Fruit fly (Drosophila melanogaster) whole organism, embryonic: ENCODE data around the gene Osi16.
A peak's percentile ranks its signal among the peaks of the same experiment; 100 is the strongest.

Source experiments
- Awh ChIP-seq: fragments of 200-800 bp; sonication (Bioruptor generic); IDR thresholded peaks from 2 replicates; pipeline ENCODE4, ENCODE4 v1.3.6; 2022; ENCODE audit warnings: missing biosample characterization, missing genetic modification characterization
- CG10431 ChIP-seq: fragments of 200-800 bp; sonication (Bioruptor generic); optimal IDR thresholded peaks from 3 replicates; lab custom pipeline; 2018; ENCODE audit warnings: missing biosample characterization, mild to moderate bottlenecking, missing genetic modification characterization
- CG12236 ChIP-seq: fragments of 200-800 bp; sonication (Bioruptor generic); optimal IDR thresholded peaks from 2 replicates; lab custom pipeline; 2016; ENCODE audit warnings: missing biosample characterization, missing genetic modification characterization
- CG13296 ChIP-seq: fragments of 200-800 bp; sonication (Bioruptor generic); optimal IDR thresholded peaks from 3 replicates; lab custom pipeline; 2018; ENCODE audit warnings: missing biosample characterization, mild to moderate bottlenecking, missing genetic modification characterization
- CG1647 ChIP-seq: fragments of 200-800 bp; sonication (Bioruptor generic); optimal IDR thresholded peaks from 3 replicates; lab custom pipeline; 2016; ENCODE audit warnings: missing biosample characterization, missing genetic modification characterization
- CG16815 ChIP-seq: fragments of 200-800 bp; sonication (Bioruptor generic); optimal IDR thresholded peaks from 3 replicates; lab custom pipeline; 2017; ENCODE audit warnings: missing biosample characterization, mild to moderate bottlenecking, missing genetic modification characterization
- CG18619 ChIP-seq: fragments of 200-800 bp; sonication (Bioruptor generic); optimal IDR thresholded peaks from 3 replicates; lab custom pipeline; 2017; ENCODE audit warnings: missing biosample characterization, mild to moderate bottlenecking, missing genetic modification characterization
- CG2199 ChIP-seq: fragments of 200-800 bp; sonication (Bioruptor generic); IDR thresholded peaks from 3 replicates; pipeline ENCODE4 v1.3.6; 2022; ENCODE audit warnings: missing biosample characterization, missing genetic modification characterization
- CG32532 ChIP-seq: fragments of 200-800 bp; sonication (Bioruptor generic); IDR thresholded peaks from 2 replicates; pipeline ENCODE4 v1.3.6; 2022; ENCODE audit warnings: missing biosample characterization, missing genetic modification characterization
- CG4360 ChIP-seq: fragments of 200-800 bp; sonication (Bioruptor generic); IDR thresholded peaks from 2 replicates; pipeline ENCODE4 v1.3.6; 2022; ENCODE audit warnings: missing biosample characterization, missing genetic modification characterization
- CG4404 ChIP-seq: fragments of 200-800 bp; sonication (Bioruptor generic); IDR thresholded peaks from 2 replicates; pipeline ENCODE4 v1.3.6; 2022; ENCODE audit warnings: missing biosample characterization, missing genetic modification characterization
- CG6683 ChIP-seq: fragments of 200-800 bp; sonication (Bioruptor generic); optimal IDR thresholded peaks from 2 replicates; lab custom pipeline; 2017; ENCODE audit warnings: missing biosample characterization, mild to moderate bottlenecking, missing genetic modification characterization, missing genetic modification reagents
- CG6813 ChIP-seq: fragments of 200-800 bp; sonication (Bioruptor generic); optimal IDR thresholded peaks from 2 replicates; lab custom pipeline; 2017; ENCODE audit warnings: missing biosample characterization, missing genetic modification characterization, mild to moderate bottlenecking, moderate library complexity, missing genetic modification reagents
- CG7556 ChIP-seq: fragments of 200-800 bp; sonication (Bioruptor generic); optimal IDR thresholded peaks from 2 replicates; lab custom pipeline; 2017; ENCODE audit warnings: missing biosample characterization, mild to moderate bottlenecking, missing genetic modification characterization
- CG7839 ChIP-seq: fragments of 200-800 bp; sonication (Bioruptor generic); optimal IDR thresholded peaks from 3 replicates; lab custom pipeline; 2018; ENCODE audit warnings: missing biosample characterization, mild to moderate bottlenecking, missing genetic modification characterization, moderate library complexity
- CG7963 ChIP-seq: fragments of 200-800 bp; sonication (Bioruptor generic); IDR thresholded peaks from 3 replicates; pipeline ENCODE4 v1.3.6; 2022; ENCODE audit warnings: missing biosample characterization, missing genetic modification characterization; ENCODE audit not compliant: partially characterized antibody
- CG9876 ChIP-seq: fragments of 200-800 bp; sonication (Bioruptor generic); optimal IDR thresholded peaks from 2 replicates; lab custom pipeline; 2016; ENCODE audit warnings: missing biosample characterization, missing genetic modification characterization
- CG9932 ChIP-seq: fragments of 200-800 bp; sonication (Bioruptor generic); IDR thresholded peaks from 2 replicates; pipeline ENCODE4 v1.3.6; 2022; ENCODE audit warnings: missing biosample characterization, missing genetic modification characterization
- Chrac-16 ChIP-seq: fragments of 200-800 bp; sonication (Bioruptor generic); optimal IDR thresholded peaks from 3 replicates; lab custom pipeline; 2016; ENCODE audit warnings: missing biosample characterization, missing genetic modification characterization
- H2.0 ChIP-seq: fragments of 200-800 bp; sonication (Bioruptor generic); IDR thresholded peaks from 2 replicates; pipeline ENCODE4 v1.3.6; 2022; ENCODE audit warnings: missing biosample characterization, missing genetic modification characterization
- HLH3B ChIP-seq: fragments of 200-800 bp; sonication (Bioruptor generic); IDR thresholded peaks from 2 replicates; pipeline ENCODE4 v1.3.6; 2022; ENCODE audit warnings: missing biosample characterization, missing genetic modification characterization
- HLH54F ChIP-seq: fragments of 200-800 bp; sonication (Bioruptor generic); optimal IDR thresholded peaks from 3 replicates; lab custom pipeline; 2016; ENCODE audit warnings: missing biosample characterization, missing genetic modification characterization
- Hr51 ChIP-seq, 2 experiments: fragments of 200-800 bp; sonication (Bioruptor generic); optimal IDR thresholded peaks; 2 replicates in 1 of 2; 3 replicates in 1 of 2; lab custom pipeline; 2016 to 2018; ENCODE audit warnings: missing biosample characterization in 2 of 2, missing genetic modification characterization in 2 of 2, mild to moderate bottlenecking in 1 of 2, moderate library complexity in 1 of 2
- Hsf ChIP-seq: fragments of 200-800 bp; sonication (Bioruptor generic); optimal IDR thresholded peaks from 3 replicates; lab custom pipeline; 2016; ENCODE audit warnings: missing biosample characterization, missing genetic modification characterization
- Lim3 ChIP-seq: fragments of 200-800 bp; sonication (Bioruptor generic); IDR thresholded peaks from 2 replicates; pipeline ENCODE4 v1.3.6; 2022; ENCODE audit warnings: missing biosample characterization, missing genetic modification characterization
- NC2β ChIP-seq: fragments of 200-800 bp; sonication (Bioruptor generic); optimal IDR thresholded peaks from 2 replicates; lab custom pipeline; 2016; ENCODE audit warnings: missing biosample characterization, missing genetic modification characterization
- NfI ChIP-seq: fragments of 200-800 bp; sonication (Bioruptor generic); optimal IDR thresholded peaks from 3 replicates; lab custom pipeline; 2018; ENCODE audit warnings: missing biosample characterization, mild to moderate bottlenecking, missing genetic modification characterization, moderate library complexity
- PHDP ChIP-seq: fragments of 200-800 bp; sonication (Bioruptor generic); optimal IDR thresholded peaks from 3 replicates; lab custom pipeline; 2018; ENCODE audit warnings: missing biosample characterization, mild to moderate bottlenecking, missing genetic modification characterization, moderate library complexity
- Poxn ChIP-seq: fragments of 200-800 bp; sonication (Bioruptor generic); IDR thresholded peaks from 2 replicates; pipeline ENCODE4 v1.3.6; 2022; ENCODE audit warnings: missing biosample characterization, missing genetic modification characterization
- Trl ChIP-seq, 3 experiments: fragments of >200 bp in 2 of 3; fragments of 200-800 bp in 1 of 3; sonication (Bioruptor generic) in 1 of 3; optimal IDR thresholded peaks; 2 replicates in 1 of 3; 3 replicates in 2 of 3; lab custom pipeline; 2016 to 2017; ENCODE audit warnings: missing biosample characterization in 1 of 3, missing genetic modification characterization in 1 of 3
- ab ChIP-seq: fragments of 200-800 bp; sonication (Bioruptor generic); optimal IDR thresholded peaks from 2 replicates; lab custom pipeline; 2016; ENCODE audit warnings: missing biosample characterization, missing genetic modification characterization
- al ChIP-seq: fragments of 200-800 bp; sonication (Bioruptor generic); IDR thresholded peaks from 2 replicates; pipeline ENCODE4 v1.3.6; 2022; ENCODE audit warnings: missing biosample characterization, missing genetic modification characterization
- ap ChIP-seq: fragments of 200-800 bp; sonication (Bioruptor generic); IDR thresholded peaks from 2 replicates; pipeline ENCODE4 v1.3.6; 2022; ENCODE audit warnings: missing biosample characterization, missing genetic modification characterization
- caup ChIP-seq: fragments of 200-800 bp; sonication (Bioruptor generic); optimal IDR thresholded peaks from 3 replicates; lab custom pipeline; 2017; ENCODE audit warnings: missing biosample characterization, mild to moderate bottlenecking, missing genetic modification characterization, moderate library complexity; ENCODE audit not compliant: severe bottlenecking
- cg ChIP-seq: fragments of 200-800 bp; sonication (Bioruptor generic); optimal IDR thresholded peaks from 3 replicates; lab custom pipeline; 2019; ENCODE audit warnings: missing biosample characterization, mild to moderate bottlenecking, missing genetic modification characterization, moderate library complexity
- chif ChIP-seq, 2 experiments: fragments of 200-800 bp; sonication (Bioruptor generic); optimal IDR thresholded peaks; 3 replicates each; lab custom pipeline; 2016; ENCODE audit warnings: missing biosample characterization in 2 of 2, missing genetic modification characterization in 2 of 2
- chn ChIP-seq: fragments of 200-800 bp; sonication (Bioruptor generic); optimal IDR thresholded peaks from 2 replicates; lab custom pipeline; 2016; ENCODE audit warnings: missing biosample characterization, missing genetic modification characterization
- crol ChIP-seq: fragments of 200-800 bp; sonication (Bioruptor generic); IDR thresholded peaks from 2 replicates; pipeline ENCODE4 v1.3.6; 2022; ENCODE audit warnings: missing biosample characterization, missing genetic modification characterization
- dmrt99B ChIP-seq: fragments of 200-800 bp; sonication (Bioruptor generic); optimal IDR thresholded peaks from 2 replicates; lab custom pipeline; 2018; ENCODE audit warnings: missing biosample characterization, mild to moderate bottlenecking, missing genetic modification characterization, moderate library complexity
- ems ChIP-seq: fragments of 200-800 bp; sonication (Bioruptor generic); optimal IDR thresholded peaks from 3 replicates; lab custom pipeline; 2016; ENCODE audit warnings: missing biosample characterization, missing genetic modification characterization
- en ChIP-seq: fragments of 200-800 bp; sonication (Bioruptor generic); optimal IDR thresholded peaks from 2 replicates; lab custom pipeline; 2016; ENCODE audit warnings: missing biosample characterization, missing genetic modification characterization
- fd3F ChIP-seq: fragments of 200-800 bp; sonication (Bioruptor generic); optimal IDR thresholded peaks from 2 replicates; lab custom pipeline; 2018; ENCODE audit warnings: missing biosample characterization, mild to moderate bottlenecking, missing genetic modification characterization, moderate library complexity
- jigr1 ChIP-seq: fragments of 200-800 bp; sonication (Bioruptor generic); IDR thresholded peaks from 3 replicates; pipeline ENCODE4 v1.3.6; 2022; ENCODE audit warnings: missing biosample characterization, missing genetic modification characterization
- pros ChIP-seq: fragments of 200-800 bp; sonication (Bioruptor generic); optimal IDR thresholded peaks from 3 replicates; lab custom pipeline; 2019; ENCODE audit warnings: missing biosample characterization, mild to moderate bottlenecking, missing genetic modification characterization, moderate library complexity
- scrt ChIP-seq: fragments of 200-800 bp; sonication (Bioruptor generic); optimal IDR thresholded peaks from 2 replicates; lab custom pipeline; 2018; ENCODE audit warnings: missing biosample characterization, mild to moderate bottlenecking, missing genetic modification characterization, moderate library complexity
- sens-2 ChIP-seq: fragments of 200-800 bp; sonication (Bioruptor generic); IDR thresholded peaks from 2 replicates; pipeline ENCODE4 v1.3.6; 2022; ENCODE audit warnings: missing biosample characterization, missing genetic modification characterization
- sim ChIP-seq: fragments of 200-800 bp; sonication (Bioruptor generic); IDR thresholded peaks from 2 replicates; pipeline ENCODE4 v1.3.6; 2022; ENCODE audit warnings: missing biosample characterization, missing genetic modification characterization
- slp2 ChIP-seq: fragments of 200-800 bp; sonication (Bioruptor generic); optimal IDR thresholded peaks from 2 replicates; lab custom pipeline; 2016; ENCODE audit warnings: missing biosample characterization, missing genetic modification characterization
- tx ChIP-seq: fragments of 200-800 bp; sonication (Bioruptor generic); optimal IDR thresholded peaks from 2 replicates; lab custom pipeline; 2016; ENCODE audit warnings: missing biosample characterization, missing genetic modification characterization
- zfh1 ChIP-seq: fragments of 200-800 bp; sonication (Bioruptor generic); IDR thresholded peaks from 3 replicates; pipeline ENCODE4 v1.3.6; 2022; ENCODE audit warnings: missing biosample characterization, missing genetic modification characterization

The Osi16 gene

dm6 chr3R:6352893-6353623 lies 48.0 kb downstream of the Osi16 start (continued):
- TF ChIP-seq ems (GFP tag; lab: Kevin White, UChicago): no peak
- no peak for TF ChIP-seq CG9876 (GFP tag; lab: Kevin White, UChicago)
- TF ChIP-seq scrt (GFP tag; lab: Kevin White, UChicago): no peak
- TF ChIP-seq CG9932: no peak
- TF ChIP-seq CG6813: no peak
- TF ChIP-seq fd3F (GFP tag; lab: Kevin White, UChicago): no peak
- no peak for TF ChIP-seq H2.0 (GFP tag; lab: Robert Waterston, UW)
- TF ChIP-seq chn: no peak
- no peak for TF ChIP-seq slp2 (GFP tag; lab: Kevin White, UChicago)
- TF ChIP-seq PHDP (tag; lab: Kevin White, UChicago): peak; percentile 26
- TF ChIP-seq sens-2 (GFP tag; lab: Robert Waterston, UW): no peak
- peak; percentile 5 for TF ChIP-seq CG1647 (GFP tag; lab: Kevin White, UChicago)
- peak in 1 of 2 experiments; percentile 66 for TF ChIP-seq Hr51 (GFP tag; optimal IDR thresholded peaks at IDR 0.05; lab: Kevin White, UChicago)
- no peak for TF ChIP-seq caup (GFP tag; lab: Kevin White, UChicago)
- TF ChIP-seq CG12236: no peak
- TF ChIP-seq pros (GFP tag; lab: Kevin White, UChicago): peak; percentile 45
- TF ChIP-seq CG7839 (tag; lab: Kevin White, UChicago): peak; percentile 60
- TF ChIP-seq crol (GFP tag; lab: Robert Waterston, UW): peak; percentile 87
- TF ChIP-seq CG7963: no peak
- no peak for TF ChIP-seq CG10431
- TF ChIP-seq ap (GFP tag; lab: Robert Waterston, UW): 0 out of 2 replicates have a peak, but pooled peaks have one; percentile 29
- TF ChIP-seq cg (GFP tag; lab: Kevin White, UChicago): no peak
- peak; percentile 41 for TF ChIP-seq CG18619 (GFP tag; lab: Kevin White, UChicago)
- peak; percentile 15 for TF ChIP-seq CG13296
- TF ChIP-seq NfI: peak; percentile 12
- no peak for TF ChIP-seq jigr1
- TF ChIP-seq Hsf (GFP tag; lab: Kevin White, UChicago): peak; percentile 4
- no peak for TF ChIP-seq chif (GFP tag; optimal IDR thresholded peaks at IDR 0.05; lab: Kevin White, UChicago)
- TF ChIP-seq CG7556 (GFP tag; lab: Kevin White, UChicago): peak; percentile 21
- no peak for TF ChIP-seq NC2β (GFP tag; lab: Kevin White, UChicago)
- no peak for TF ChIP-seq CG4404
- no peak for TF ChIP-seq CG32532 (GFP tag; lab: Robert Waterston, UW)
- 0 out of 3 replicates have a peak, but pooled peaks have one; percentile 44 for TF ChIP-seq zfh1 (GFP tag; lab: Robert Waterston, UW)
- no peak for TF ChIP-seq en (GFP tag; lab: Kevin White, UChicago)
- TF ChIP-seq sim: no peak
- TF ChIP-seq Poxn (GFP tag; lab: Robert Waterston, UW): no peak
- TF ChIP-seq dmrt99B (tag; lab: Kevin White, UChicago): peak; percentile 70
- TF ChIP-seq CG2199 (GFP tag; lab: Robert Waterston, UW): no peak
- no peak for TF ChIP-seq HLH54F (GFP tag; lab: Kevin White, UChicago)
- no peak for TF ChIP-seq HLH3B
- TF ChIP-seq ab (GFP tag; lab: Kevin White, UChicago): no peak
- TF ChIP-seq CG4360 (GFP tag; lab: Robert Waterston, UW): peak; percentile 76
- no peak for TF ChIP-seq tx
- no peak for TF ChIP-seq Chrac-16 (GFP tag; lab: Kevin White, UChicago)
- TF ChIP-seq Awh (GFP tag; lab: Robert Waterston, UW): no peak
- no peak for TF ChIP-seq CG6683
- TF ChIP-seq CG16815 (GFP tag; lab: Kevin White, UChicago): peak; percentile 32
- TF ChIP-seq Trl (optimal IDR thresholded peaks at IDR 0.05; lab: Kevin White, UChicago): peak in 1 of 2 experiments; percentile 37
- TF ChIP-seq Trl (GFP tag; optimal IDR thresholded peaks at IDR 0.05; lab: Kevin White, UChicago): no peak
- no peak for TF ChIP-seq al (GFP tag; lab: Robert Waterston, UW)
- no peak for TF ChIP-seq Lim3 (GFP tag; lab: Robert Waterston, UW)
